Worm (Caenorhabditis elegans): ENCODE measurements around the gene B0393.4.
A peak's percentile ranks its signal among the peaks of the same experiment; 100 is the strongest.

Gene B0393.4

DNA sequence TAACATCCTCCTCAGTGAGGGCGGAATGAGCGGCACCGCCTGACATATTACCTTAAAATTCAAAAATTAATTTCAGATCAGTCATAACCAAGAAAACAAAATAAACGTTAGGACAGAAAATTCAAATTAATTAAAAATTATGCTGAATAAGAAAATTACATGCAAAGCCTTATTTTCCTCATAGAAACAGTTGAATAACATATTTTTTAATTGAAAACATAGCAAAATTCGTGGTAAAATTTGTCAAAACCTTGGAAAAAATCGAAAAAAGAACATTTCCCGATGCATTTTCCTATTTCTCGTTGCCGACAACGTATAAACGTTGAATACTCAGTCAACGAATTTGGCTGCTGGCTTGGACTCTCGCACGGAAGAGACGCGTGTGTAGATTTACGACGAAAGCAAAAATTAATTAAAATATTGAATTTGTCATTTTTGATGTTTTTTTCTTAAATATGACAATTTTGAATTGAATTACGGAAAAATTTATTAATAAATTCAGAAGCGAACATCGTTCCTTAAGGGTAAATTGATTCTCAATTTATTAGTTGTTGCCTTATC, 9.3 kb downstream of the B0393.4 start, which contains the start of the genes rps-0 and rbg-3 (continued):
- TF ChIP-seq bed-2 (GFP tag; IDR thresholded peaks at IDR 0.05) (no peak), xnd-1 (tag; optimal IDR thresholded peaks at IDR 0.05) (peak; percentile 20), him-1 (tag; optimal IDR thresholded peaks at IDR 0.05) (peak; percentile 40), B0019.2 (GFP tag; conservative IDR thresholded peaks at IDR 0.05) (peak; percentile 74; the same call in 1 of the 2 replicates), die-1 (tag; optimal IDR thresholded peaks at IDR 0.05) (no peak), ekl-4 (GFP tag; IDR thresholded peaks at IDR 0.05) (peak; percentile 41), ets-4 (GFP tag; optimal IDR thresholded peaks at IDR 0.05) (no peak), madf-3 (GFP tag; IDR thresholded peaks at IDR 0.05) (0 out of 2 replicates have a peak, but pooled peaks have one; percentile 36), fkh-3 (tag; optimal IDR thresholded peaks at IDR 0.05) (no peak), madf-6 (GFP tag; IDR thresholded peaks at IDR 0.05) (peak; percentile 82), lsl-1 (GFP tag; optimal IDR thresholded peaks at IDR 0.05) (peak; percentile 68), ztf-26 (tag; optimal IDR thresholded peaks at IDR 0.05) (peak; percentile 20), hlh-12 (tag; optimal IDR thresholded peaks at IDR 0.05) (no peak), let-526 (GFP tag; IDR thresholded peaks at IDR 0.05) (no peak), gei-17 (GFP tag; optimal IDR thresholded peaks at IDR 0.05) (no peak), Y53F4B.3 (GFP tag; IDR thresholded peaks at IDR 0.05) (no peak), sea-2 (GFP tag; IDR thresholded peaks at IDR 0.05) (no peak), egl-44 (GFP tag; IDR thresholded peaks at IDR 0.05) (no peak), F57C9.4 (tag; optimal IDR thresholded peaks at IDR 0.05) (no peak), rcor-1 (GFP tag; IDR thresholded peaks at IDR 0.05) (peak; percentile 80), snpc-1.3 (tag; optimal IDR thresholded peaks at IDR 0.05; ENCODE audit: insufficient read depth) (peak; percentile 87), madf-10 (tag; optimal IDR thresholded peaks at IDR 0.05) (peak; percentile 77), B0261.1 (tag; optimal IDR thresholded peaks at IDR 0.05) (no peak), hmg-1.2 (GFP tag; IDR thresholded peaks at IDR 0.05) (peak; percentile 89), dpl-1 (GFP tag; optimal IDR thresholded peaks at IDR 0.05) (peak; percentile 75), B0035.1 (tag; optimal IDR thresholded peaks at IDR 0.05) (no peak), mel-28 (tag; optimal IDR thresholded peaks at IDR 0.05; ENCODE audit: borderline replicate concordance) (no peak), zfh-2 (GFP tag; conservative IDR thresholded peaks at IDR 0.05) (no peak), cebp-2 (GFP tag; IDR thresholded peaks at IDR 0.05) (no peak), hrde-1 (tag; optimal IDR thresholded peaks at IDR 0.05; ENCODE audit: borderline replicate concordance) (no peak), ceh-79 (tag; optimal IDR thresholded peaks at IDR 0.05) (no peak), chd-7 (tag; optimal IDR thresholded peaks at IDR 0.05) (no peak), unc-62 (GFP tag; optimal IDR thresholded peaks at IDR 0.05) (no peak), athp-1 (tag; optimal IDR thresholded peaks at IDR 0.05) (no peak), ccch-3 (GFP tag; optimal IDR thresholded peaks at IDR 0.05) (no peak), ztf-28 (GFP tag; IDR thresholded peaks at IDR 0.05) (0 out of 2 replicates have a peak, but pooled peaks have one; percentile 30), F37B4.10 (GFP tag; IDR thresholded peaks at IDR 0.05) (no peak), let-607 (tag; optimal IDR thresholded peaks at IDR 0.05) (peak in 1 of 2 experiments; percentile 74), K11D2.4 (GFP tag; IDR thresholded peaks at IDR 0.05) (peak; percentile 76), F55B11.4 (tag; optimal IDR thresholded peaks at IDR 0.05; ENCODE audit: borderline replicate concordance, insufficient read depth) (no peak), ceh-91 (GFP tag; IDR thresholded peaks at IDR 0.05) (peak; percentile 81), ceh-27 (GFP tag; optimal IDR thresholded peaks at IDR 0.05) (peak; percentile 74), nhr-90 (tag; optimal IDR thresholded peaks at IDR 0.05) (no peak), attf-5 (GFP tag; optimal IDR thresholded peaks at IDR 0.05) (peak; percentile 93), attf-3 (GFP tag; conservative IDR thresholded peaks at IDR 0.05) (peak; percentile 48; the same call in 1 of the 2 replicates), Y56A3A.18 (GFP tag; IDR thresholded peaks at IDR 0.05) (no peak), F57A8.1 (GFP tag; optimal IDR thresholded peaks at IDR 0.05) (no peak), nfya-2 (GFP tag; IDR thresholded peaks at IDR 0.05) (no peak)

Data from whole organism, young adult.